Worm (Caenorhabditis elegans): ENCODE results near the gene agxt-1.

DNA sequence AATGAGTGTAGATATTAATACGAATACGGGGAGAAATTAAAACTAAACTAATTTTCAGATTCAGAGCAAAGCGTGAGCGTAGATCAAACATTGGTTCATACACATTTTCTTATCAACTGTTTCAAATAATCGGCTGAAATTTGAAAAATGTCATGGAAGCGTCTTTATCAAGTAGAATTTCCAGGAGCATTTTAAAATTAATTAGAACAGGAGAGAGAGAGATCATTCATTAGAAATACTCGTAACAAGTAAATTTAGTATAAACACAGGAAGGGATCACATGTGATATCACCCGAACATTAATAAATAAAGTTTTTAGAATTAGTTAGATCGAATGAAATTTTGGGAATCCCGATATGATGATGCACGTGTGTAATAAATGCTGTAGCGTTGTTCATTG, 38.5 kb upstream of the agxt-1 start, which contains the start of gene pho-13:
- TF ChIP-seq lin-11 (tag; optimal IDR thresholded peaks at IDR 0.05) = no peak
- TF ChIP-seq ztf-16 (tag; optimal IDR thresholded peaks at IDR 0.05) = no peak
- TF ChIP-seq pag-3 (tag; optimal IDR thresholded peaks at IDR 0.05; ENCODE audit: borderline replicate concordance) = no peak
- no peak for TF ChIP-seq C08G9.2 (tag; optimal IDR thresholded peaks at IDR 0.05)
